Worm (Caenorhabditis elegans): ENCODE measurements around the gene unc-52.

- TF ChIP-seq klf-2 (GFP tag; conservative IDR thresholded peaks at IDR 0.05) (no peak), flt-1 (GFP tag; IDR thresholded peaks at IDR 0.05) (no peak)
Observed at ce11 chrII:14644465-14644864, 39.8 kb downstream of the unc-52 start.

Measured in whole organism, midembryonic.